Worm (Caenorhabditis elegans) whole organism, late embryonic: Measurements from ENCODE around the gene ced-6.

Source experiments
- ama-1 ChIP-seq: fragments of 150-350 bp; optimal IDR thresholded peaks from 2 replicates; lab custom pipeline; 2014
- ceh-45 ChIP-seq: fragments of 200-800 bp; sonication (Bioruptor generic); IDR thresholded peaks from 2 replicates; pipeline ENCODE4 v1.3.6; 2022; ENCODE audit warnings: missing genetic modification reagents, missing genetic modification characterization, missing compliant biosample characterization
- ceh-48 ChIP-seq: sonication (generic microtip); optimal IDR thresholded peaks from 2 replicates; lab custom pipeline; 2016; ENCODE audit warnings: missing genetic modification characterization, inconsistent platforms, missing compliant biosample characterization
- ceh-9 ChIP-seq: sonication (generic microtip); optimal IDR thresholded peaks from 2 replicates; lab custom pipeline; 2016; ENCODE audit warnings: mild to moderate bottlenecking, missing genetic modification characterization, inconsistent platforms, missing compliant biosample characterization
- dmd-4 ChIP-seq: sonication (generic microtip); optimal IDR thresholded peaks from 2 replicates; lab custom pipeline; 2016; ENCODE audit warnings: borderline replicate concordance, missing genetic modification characterization, missing compliant biosample characterization
- dve-1 ChIP-seq: sonication (generic microtip); optimal IDR thresholded peaks from 2 replicates; lab custom pipeline; 2017; ENCODE audit warnings: antibody characterized with exemption, mild to moderate bottlenecking, missing genetic modification characterization, missing compliant biosample characterization
- fkh-6 ChIP-seq: sonication (generic microtip); optimal IDR thresholded peaks from 2 replicates; lab custom pipeline; 2016; ENCODE audit warnings: missing genetic modification characterization, missing compliant biosample characterization
- hlh-30 ChIP-seq: sonication (generic microtip); optimal IDR thresholded peaks from 2 replicates; lab custom pipeline; 2017; ENCODE audit warnings: antibody characterized with exemption, missing genetic modification characterization, missing compliant biosample characterization; ENCODE audit not compliant: insufficient read depth
- tbx-2 ChIP-seq: sonication (generic microtip); optimal IDR thresholded peaks from 2 replicates; lab custom pipeline; 2016; ENCODE audit warnings: missing genetic modification characterization, missing compliant biosample characterization
- unc-86 ChIP-seq: sonication (generic microtip); optimal IDR thresholded peaks from 2 replicates; lab custom pipeline; 2016; ENCODE audit warnings: missing genetic modification characterization, missing compliant biosample characterization
- zip-5 ChIP-seq: sonication (generic microtip); optimal IDR thresholded peaks from 2 replicates; lab custom pipeline; 2016; ENCODE audit warnings: missing genetic modification characterization, missing compliant biosample characterization

- TF ChIP-seq ama-1 (no peak), ceh-9 (tag; lab: Kevin White, UChicago) (no peak), zip-5 (tag; lab: Kevin White, UChicago) (no peak), ceh-48 (tag; lab: Kevin White, UChicago) (no peak), fkh-6 (tag; lab: Kevin White, UChicago) (no peak), dmd-4 (tag; lab: Kevin White, UChicago) (no peak), dve-1 (tag; lab: Kevin White, UChicago) (no peak), tbx-2 (peak; percentile 56), unc-86 (tag; lab: Kevin White, UChicago) (no peak), hlh-30 (tag; lab: Kevin White, UChicago) (no peak), ceh-45 (GFP tag; lab: Robert Waterston, UW) (no peak)
Observed at ce11 chrIII:5563680-5564079, 31.9 kb upstream of the ced-6 start.
